Worm (Caenorhabditis elegans) whole organism, L3 larva: ENCODE results near the gene cng-3.
A peak's percentile ranks its signal among the peaks of the same experiment; 100 is the strongest.

Source experiments
- ZK546.5 ChIP-seq: sonication (generic microtip); optimal IDR thresholded peaks from 2 replicates; lab custom pipeline; 2017; ENCODE audit warnings: missing biosample characterization, missing genetic modification characterization
- aly-2 ChIP-seq: fragments of 150-350 bp; optimal IDR thresholded peaks from 2 replicates; lab custom pipeline; 2014; ENCODE audit warnings: missing biosample characterization, missing genetic modification characterization
- ama-1 ChIP-seq: fragments of 150-350 bp; optimal IDR thresholded peaks from 2 replicates; lab custom pipeline; 2018
- ceh-16 ChIP-seq: sonication (generic microtip); optimal IDR thresholded peaks from 2 replicates; lab custom pipeline; 2017; ENCODE audit warnings: missing biosample characterization, missing genetic modification characterization
- ceh-82 ChIP-seq: fragments of 150-350 bp; optimal IDR thresholded peaks from 2 replicates; lab custom pipeline; 2014; ENCODE audit warnings: missing biosample characterization, missing genetic modification characterization
- ceh-9 ChIP-seq: sonication (generic microtip); optimal IDR thresholded peaks from 2 replicates; lab custom pipeline; 2018; ENCODE audit warnings: missing biosample characterization, missing genetic modification characterization
- daf-12 ChIP-seq: fragments of 150-350 bp; optimal IDR thresholded peaks from 2 replicates; lab custom pipeline; 2014; ENCODE audit warnings: missing biosample characterization, missing genetic modification reagents, missing genetic modification characterization
- egl-27 ChIP-seq: sonication (generic microtip); optimal IDR thresholded peaks from 4 replicates; lab custom pipeline; 2017; ENCODE audit warnings: missing biosample characterization, missing genetic modification reagents, missing genetic modification characterization
- egl-5 ChIP-seq: fragments of 150-350 bp; optimal IDR thresholded peaks from 2 replicates; lab custom pipeline; 2017; ENCODE audit warnings: missing biosample characterization, missing genetic modification reagents, missing genetic modification characterization, inconsistent platforms
- elt-1 ChIP-seq: fragments of 150-350 bp; optimal IDR thresholded peaks from 2 replicates; lab custom pipeline; 2014; ENCODE audit warnings: missing biosample characterization, missing genetic modification characterization
- elt-2 ChIP-seq: sonication (generic microtip); optimal IDR thresholded peaks from 2 replicates; lab custom pipeline; 2016; ENCODE audit warnings: missing genetic modification reagents, mild to moderate bottlenecking, missing genetic modification characterization, missing compliant biosample characterization
- elt-3 ChIP-seq, 3 experiments: fragments of 150-350 bp in 1 of 3; sonication (generic microtip) in 2 of 3; optimal IDR thresholded peaks; 2 replicates in 2 of 3; 4 replicates in 1 of 3; lab custom pipeline; 2014 to 2017; ENCODE audit warnings: missing biosample characterization in 3 of 3, missing genetic modification characterization in 3 of 3
- eor-1 ChIP-seq, 2 experiments: fragments of 150-350 bp; optimal IDR thresholded peaks; 2 replicates each; lab custom pipeline; 2014 to 2018; ENCODE audit warnings: missing biosample characterization in 2 of 2, missing genetic modification characterization in 2 of 2
- fkh-10 ChIP-seq: sonication (generic microtip); optimal IDR thresholded peaks from 2 replicates; lab custom pipeline; 2017; ENCODE audit warnings: missing biosample characterization, missing genetic modification reagents, missing genetic modification characterization
- fkh-2 ChIP-seq: fragments of 150-350 bp; optimal IDR thresholded peaks from 2 replicates; lab custom pipeline; 2014; ENCODE audit warnings: missing biosample characterization, missing genetic modification reagents, missing genetic modification characterization
- fos-1 ChIP-seq: fragments of 150-350 bp; optimal IDR thresholded peaks from 2 replicates; lab custom pipeline; 2014; ENCODE audit warnings: missing biosample characterization, missing genetic modification characterization
- jun-1 ChIP-seq: fragments of 150-350 bp; optimal IDR thresholded peaks from 2 replicates; lab custom pipeline; 2014; ENCODE audit warnings: missing biosample characterization, missing genetic modification reagents, missing genetic modification characterization
- lin-15B ChIP-seq: fragments of 150-350 bp; optimal IDR thresholded peaks from 2 replicates; lab custom pipeline; 2014; ENCODE audit warnings: missing biosample characterization, missing genetic modification characterization
- lin-39 ChIP-seq: fragments of 150-350 bp; optimal IDR thresholded peaks from 2 replicates; lab custom pipeline; 2018; ENCODE audit warnings: missing biosample characterization, missing genetic modification reagents, missing genetic modification characterization
- lsy-12 ChIP-seq: sonication (generic microtip); optimal IDR thresholded peaks from 2 replicates; lab custom pipeline; 2016; ENCODE audit warnings: mild to moderate bottlenecking, missing genetic modification characterization, missing compliant biosample characterization
- mml-1 ChIP-seq: fragments of 150-350 bp; sonication (generic microtip); optimal IDR thresholded peaks from 3 replicates; lab custom pipeline; 2014; ENCODE audit warnings: missing biosample characterization, missing genetic modification characterization
- nfya-1 ChIP-seq: sonication (generic microtip); optimal IDR thresholded peaks from 2 replicates; lab custom pipeline; 2017; ENCODE audit warnings: missing genetic modification characterization, mild to moderate bottlenecking, missing compliant biosample characterization, antibody characterized with exemption, moderate library complexity; ENCODE audit not compliant: insufficient read depth
- nhr-11 ChIP-seq: fragments of 150-350 bp; optimal IDR thresholded peaks from 2 replicates; lab custom pipeline; 2014; ENCODE audit warnings: missing biosample characterization, missing genetic modification characterization
- nhr-12 ChIP-seq: fragments of 150-350 bp; optimal IDR thresholded peaks from 2 replicates; lab custom pipeline; 2014; ENCODE audit warnings: missing biosample characterization, missing genetic modification characterization
- nhr-28 ChIP-seq: fragments of 150-350 bp; optimal IDR thresholded peaks from 2 replicates; lab custom pipeline; 2014; ENCODE audit warnings: missing biosample characterization, missing genetic modification characterization
- nhr-43 ChIP-seq: sonication (generic microtip); optimal IDR thresholded peaks from 2 replicates; lab custom pipeline; 2016; ENCODE audit warnings: mild to moderate bottlenecking, missing genetic modification characterization, missing compliant biosample characterization; ENCODE audit not compliant: poor library complexity, severe bottlenecking
- nhr-76 ChIP-seq: fragments of 150-350 bp; sonication (generic microtip); optimal IDR thresholded peaks from 5 replicates; lab custom pipeline; 2014; ENCODE audit warnings: missing biosample characterization, missing genetic modification characterization
- nhr-77 ChIP-seq: fragments of 150-350 bp; optimal IDR thresholded peaks from 2 replicates; lab custom pipeline; 2014; ENCODE audit warnings: missing biosample characterization, missing genetic modification characterization
- pha-4 ChIP-seq: fragments of 150-350 bp; optimal IDR thresholded peaks from 2 replicates; lab custom pipeline; 2014; ENCODE audit warnings: missing biosample characterization, missing genetic modification reagents, missing genetic modification characterization
- pqm-1 ChIP-seq: fragments of 150-350 bp; optimal IDR thresholded peaks from 2 replicates; lab custom pipeline; 2017; ENCODE audit warnings: missing biosample characterization, missing genetic modification characterization, inconsistent platforms
- skn-1 ChIP-seq: fragments of 150-350 bp; optimal IDR thresholded peaks from 2 replicates; lab custom pipeline; 2014; ENCODE audit warnings: missing biosample characterization, missing genetic modification characterization
- snpc-4 ChIP-seq: fragments of 150-350 bp; optimal IDR thresholded peaks from 2 replicates; lab custom pipeline; 2014; ENCODE audit warnings: missing biosample characterization, missing genetic modification characterization
- tbx-2 ChIP-seq: sonication (generic microtip); optimal IDR thresholded peaks from 2 replicates; lab custom pipeline; 2016; ENCODE audit warnings: mild to moderate bottlenecking, missing genetic modification characterization, missing compliant biosample characterization
- unc-62 ChIP-seq: fragments of 150-350 bp; sonication (generic microtip); optimal IDR thresholded peaks from 4 replicates; lab custom pipeline; 2014; ENCODE audit warnings: missing biosample characterization, missing genetic modification reagents, missing genetic modification characterization
- zag-1 ChIP-seq: fragments of 150-350 bp; optimal IDR thresholded peaks from 2 replicates; lab custom pipeline; 2014; ENCODE audit warnings: missing biosample characterization, missing genetic modification characterization
- ztf-11 ChIP-seq: fragments of 150-350 bp; optimal IDR thresholded peaks from 2 replicates; lab custom pipeline; 2014; ENCODE audit warnings: missing biosample characterization, missing genetic modification characterization
- ztf-4 ChIP-seq: fragments of 150-350 bp; optimal IDR thresholded peaks from 2 replicates; lab custom pipeline; 2014; ENCODE audit warnings: missing biosample characterization, missing genetic modification characterization

cng-3 gene

DNA sequence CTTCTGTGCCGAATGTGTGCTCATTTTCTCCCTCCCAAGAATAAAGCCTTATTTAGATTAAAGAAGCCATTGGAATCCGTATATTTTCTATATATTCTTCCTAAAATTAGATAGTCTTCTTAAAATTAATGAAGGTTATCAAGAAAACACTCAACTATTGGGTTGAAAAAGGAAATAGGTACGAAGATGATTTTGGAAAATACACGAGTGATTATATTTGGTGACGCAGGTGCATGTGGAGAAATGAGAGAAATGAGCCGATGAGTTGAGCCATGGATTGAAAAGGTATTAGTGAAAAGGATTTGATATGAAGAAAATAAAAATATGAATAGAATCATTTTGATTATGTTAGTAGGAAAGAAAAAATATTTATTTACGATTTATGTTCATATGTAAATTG is at the start of gene cng-3:
Gene cng-3, minus strand, starts transcription at position 102 of the 400 bp plus-strand sequence.
- TF ChIP-seq nhr-77 = no peak
- TF ChIP-seq egl-5 (tag; lab: Kevin White, UChicago) = no peak
- TF ChIP-seq fkh-2 (tag; lab: Kevin White, UChicago) = no peak
- TF ChIP-seq ceh-16 (tag; lab: Kevin White, UChicago) = no peak
- no peak for TF ChIP-seq pqm-1
- TF ChIP-seq lin-15B (tag; lab: Kevin White, UChicago) = no peak
- TF ChIP-seq ama-1 (lab: Kevin White, UChicago) = no peak
- TF ChIP-seq lsy-12 (tag; lab: Kevin White, UChicago) = no peak
- no peak for TF ChIP-seq ZK546.5 (tag; lab: Kevin White, UChicago)
- no peak for TF ChIP-seq snpc-4
- no peak for TF ChIP-seq nhr-12 (tag; lab: Kevin White, UChicago)

- TF ChIP-seq ceh-9 (tag; lab: Kevin White, UChicago) (no peak), nhr-43 (tag; lab: Kevin White, UChicago) (no peak), ztf-11 (tag; lab: Kevin White, UChicago) (no peak), mml-1 (tag; lab: Kevin White, UChicago) (no peak), fos-1 (tag; lab: Kevin White, UChicago) (no peak), unc-62 (GFP tag; lab: Kevin White, UChicago) (no peak), elt-1 (tag; lab: Kevin White, UChicago) (no peak), skn-1 (no peak), tbx-2 (tag; lab: Kevin White, UChicago) (no peak), ZK546.5 (tag; lab: Kevin White, UChicago) (no peak), pqm-1 (no peak), nhr-28 (no peak), ama-1 (lab: Kevin White, UChicago) (no peak)
Observed at ce11 chrIV:9529647-9530046, 48.8 kb upstream of the cng-3 start, which contains the start of gene elo-7. elo-7 (plus strand) TSS chrIV:9529947.

DNA sequence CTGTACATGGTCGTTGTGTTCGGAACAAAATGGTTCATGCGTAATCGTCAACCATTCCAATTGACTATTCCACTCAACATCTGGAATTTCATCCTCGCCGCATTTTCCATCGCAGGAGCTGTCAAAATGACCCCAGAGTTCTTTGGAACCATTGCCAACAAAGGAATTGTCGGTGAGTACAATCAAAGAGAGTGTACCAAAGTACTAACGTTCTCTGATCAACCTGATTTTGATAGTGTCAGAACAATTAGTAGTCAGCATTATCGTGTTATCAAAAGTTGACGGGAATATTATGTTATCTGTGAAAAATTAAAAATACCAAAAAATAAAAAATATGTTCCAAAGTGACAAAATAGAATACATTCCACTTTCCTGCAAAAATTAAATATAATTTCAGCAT is 46.2 kb upstream of the cng-3 start:
- TF ChIP-seq fkh-10 = no peak
- no peak for TF ChIP-seq daf-12
- TF ChIP-seq fos-1 (tag; lab: Kevin White, UChicago) = no peak
- TF ChIP-seq elt-2 (tag; lab: Kevin White, UChicago) = peak; percentile 85
- peak; percentile 48 for TF ChIP-seq pha-4 (tag; lab: Kevin White, UChicago)
- TF ChIP-seq egl-27 = no peak
- no peak for TF ChIP-seq elt-3 (tag; optimal IDR thresholded peaks at IDR 0.05; lab: Kevin White, UChicago)
- no peak for TF ChIP-seq fkh-2 (tag; lab: Kevin White, UChicago)
- TF ChIP-seq pqm-1 = peak; percentile 88
- no peak for TF ChIP-seq nhr-43 (tag; lab: Kevin White, UChicago)
- no peak for TF ChIP-seq nhr-76
- TF ChIP-seq lin-39 (tag; lab: Kevin White, UChicago) = no peak
- no peak for TF ChIP-seq ZK546.5 (tag; lab: Kevin White, UChicago)
- no peak for TF ChIP-seq ceh-82
- peak; percentile 7 for TF ChIP-seq skn-1

DNA sequence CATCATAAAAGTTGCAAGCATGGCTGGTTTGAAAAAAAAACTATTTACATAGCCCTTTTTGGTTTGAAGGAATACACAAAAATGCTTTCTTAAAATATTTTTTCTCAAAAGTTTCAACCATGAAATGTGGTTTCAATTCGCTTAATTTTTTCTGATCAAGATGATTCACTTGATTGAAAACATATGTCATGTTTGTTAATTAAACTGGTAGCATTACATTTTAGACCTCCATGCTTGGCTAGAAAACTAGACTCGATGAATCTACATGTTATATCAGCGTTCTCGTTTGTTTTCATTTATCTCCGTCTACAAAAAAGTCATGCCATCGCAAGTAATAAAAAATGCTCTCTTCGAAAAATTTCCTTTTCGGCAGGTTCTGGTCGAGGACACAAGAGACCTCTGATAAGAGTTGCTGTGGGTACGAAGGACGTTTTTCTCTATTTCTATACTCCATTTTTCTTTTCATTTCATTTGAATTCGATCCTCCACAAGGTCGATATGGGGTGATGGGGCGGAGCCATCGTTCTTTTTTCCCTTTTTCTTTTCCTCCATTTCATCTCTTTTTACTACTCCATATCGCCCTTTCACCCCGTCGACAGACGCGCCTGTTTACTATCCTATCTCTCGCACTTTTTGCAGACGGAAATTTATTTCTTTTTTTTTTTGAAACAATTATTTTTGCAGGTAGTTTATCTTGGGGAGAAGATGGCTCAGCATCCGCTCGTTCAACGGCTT is 45.0 kb upstream of the cng-3 start, which contains the start of gene elo-1:
Gene elo-1, plus strand, starts transcription at position 685 of the 735 bp plus-strand sequence.
- TF ChIP-seq aly-2 (tag; lab: Kevin White, UChicago) = no peak
- peak; percentile 27 for TF ChIP-seq pha-4 (tag; lab: Kevin White, UChicago)
- no peak for TF ChIP-seq elt-1 (tag; lab: Kevin White, UChicago)
- TF ChIP-seq zag-1 (tag; lab: Kevin White, UChicago) = no peak
- TF ChIP-seq eor-1 (tag; optimal IDR thresholded peaks at IDR 0.05; lab: Kevin White, UChicago) = no peak
- peak; percentile 95 for TF ChIP-seq elt-2 (tag; lab: Kevin White, UChicago)
- TF ChIP-seq lin-15B (tag; lab: Kevin White, UChicago) = no peak
- no peak for TF ChIP-seq ztf-11 (tag; lab: Kevin White, UChicago)
- TF ChIP-seq egl-27 = peak; percentile 30
- TF ChIP-seq nfya-1 (tag; lab: Kevin White, UChicago) = peak; percentile 29
- no peak for TF ChIP-seq nhr-11 (tag; lab: Kevin White, UChicago)
- TF ChIP-seq fos-1 (tag; lab: Kevin White, UChicago) = peak; percentile 19
- TF ChIP-seq jun-1 (tag; lab: Kevin White, UChicago) = peak; percentile 53
- peak; percentile 82 for TF ChIP-seq pqm-1
- TF ChIP-seq ztf-4 (tag; lab: Kevin White, UChicago) = no peak
- no peak for TF ChIP-seq ceh-16 (tag; lab: Kevin White, UChicago)
